Fruit fly (Drosophila melanogaster): Measurements from ENCODE around the gene RpL34a.
A peak's percentile ranks its signal among the peaks of the same experiment; 100 is the strongest.

Gene RpL34a

DNA sequence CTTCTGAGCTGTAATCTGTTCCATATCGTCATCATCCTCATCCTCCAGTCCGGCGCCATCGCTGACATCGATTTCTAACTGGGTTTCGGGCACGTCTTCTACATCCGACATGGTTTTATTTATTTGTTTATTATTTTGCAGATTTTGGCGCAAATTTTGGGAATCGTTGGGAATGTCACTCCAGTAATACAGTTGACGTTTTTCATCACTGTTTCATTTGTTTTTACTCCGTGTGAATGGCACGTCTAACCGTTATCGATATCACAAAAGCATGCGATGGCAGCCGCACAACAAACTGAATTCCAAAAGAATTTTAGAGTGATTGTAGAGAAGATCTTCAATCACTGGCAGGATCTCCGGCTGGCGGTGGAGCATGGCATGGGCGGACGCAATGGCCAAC, 2.7 kb downstream of the RpL34a start, which contains the start of the genes Sld5 and CG14543 (continued):
- no peak for TF ChIP-seq gsb-n (tag; optimal IDR thresholded peaks at IDR 0.05)
- TF ChIP-seq Dbx (GFP tag; IDR thresholded peaks at IDR 0.05) = peak; percentile 46; the same call in 1 of the 3 replicates
- peak; percentile 27; the same call in 1 of the 2 replicates for TF ChIP-seq amos (GFP tag; IDR thresholded peaks at IDR 0.05; ENCODE audit: partially characterized antibody)
- no peak for TF ChIP-seq CG4424 (GFP tag; optimal IDR thresholded peaks at IDR 0.05)
- TF ChIP-seq CG16815 (GFP tag; optimal IDR thresholded peaks at IDR 0.05) = no peak
- no peak for TF ChIP-seq Taf1 (GFP tag; IDR thresholded peaks at IDR 0.05)
- no peak for TF ChIP-seq CG12104 (GFP tag; optimal IDR thresholded peaks at IDR 0.05)
- TF ChIP-seq kni (GFP tag; optimal IDR thresholded peaks at IDR 0.05) = no peak
- TF ChIP-seq crp (GFP tag; optimal IDR thresholded peaks at IDR 0.05) = peak in 1 of 2 experiments; percentile 77
- no peak for TF ChIP-seq Hr78 (GFP tag; optimal IDR thresholded peaks at IDR 0.05)
- TF ChIP-seq HHEX (GFP tag; optimal IDR thresholded peaks at IDR 0.05) = no peak
- TF ChIP-seq CG1832 (GFP tag; optimal IDR thresholded peaks at IDR 0.05) = no peak
- TF ChIP-seq CG3838 (GFP tag; optimal IDR thresholded peaks at IDR 0.05) = no peak
- TF ChIP-seq NfI (GFP tag; optimal IDR thresholded peaks at IDR 0.05) = peak; percentile 38
- no peak for TF ChIP-seq CG31441 (GFP tag; IDR thresholded peaks at IDR 0.05)
- no peak for TF ChIP-seq CG9876 (GFP tag; optimal IDR thresholded peaks at IDR 0.05)
- TF ChIP-seq Hmx (GFP tag; optimal IDR thresholded peaks at IDR 0.05) = no peak
- TF ChIP-seq lab (GFP tag; optimal IDR thresholded peaks at IDR 0.05) = no peak
- no peak for TF ChIP-seq Poxn (GFP tag; IDR thresholded peaks at IDR 0.05)
- no peak for TF ChIP-seq CG11398 (GFP tag; optimal IDR thresholded peaks at IDR 0.05)
- no peak for TF ChIP-seq fd3F (GFP tag; optimal IDR thresholded peaks at IDR 0.05)
- no peak for TF ChIP-seq Elba2 (GFP tag; optimal IDR thresholded peaks at IDR 0.05)
- no peak for TF ChIP-seq CG8281 (tag; optimal IDR thresholded peaks at IDR 0.05)
- no peak for TF ChIP-seq CG7556 (GFP tag; optimal IDR thresholded peaks at IDR 0.05)
- no peak for TF ChIP-seq CG8290 (GFP tag; optimal IDR thresholded peaks at IDR 0.05)
- TF ChIP-seq CG8290 (tag; optimal IDR thresholded peaks at IDR 0.05) = peak in 1 of 2 experiments; percentile 36
- TF ChIP-seq sc (optimal IDR thresholded peaks at IDR 0.05) = no peak
- no peak for TF ChIP-seq sc (GFP tag; optimal IDR thresholded peaks at IDR 0.05)
- TF ChIP-seq Lhr (GFP tag; optimal IDR thresholded peaks at IDR 0.05) = no peak
- no peak for TF ChIP-seq Max (GFP tag; optimal IDR thresholded peaks at IDR 0.05)
- no peak for TF ChIP-seq sens (GFP tag)
- TF ChIP-seq CG4360 (GFP tag; IDR thresholded peaks at IDR 0.05) = no peak
- TF ChIP-seq tap (tag; optimal IDR thresholded peaks at IDR 0.05) = no peak
- TF ChIP-seq CG13296 (GFP tag; optimal IDR thresholded peaks at IDR 0.05) = no peak
- no peak for TF ChIP-seq CG4854 (GFP tag; optimal IDR thresholded peaks at IDR 0.05)
- no peak for TF ChIP-seq peb (GFP tag; IDR thresholded peaks at IDR 0.05)
- TF ChIP-seq mld (GFP tag; IDR thresholded peaks at IDR 0.05; ENCODE audit: partially characterized antibody) = 0 out of 3 replicates have a peak, but pooled peaks have one; percentile 9
- peak; percentile 14 for TF ChIP-seq CG2116 (GFP tag; optimal IDR thresholded peaks at IDR 0.05)
- TF ChIP-seq gcm2 (GFP tag; optimal IDR thresholded peaks at IDR 0.05) = no peak
- peak; percentile 20 for TF ChIP-seq CG17829 (tag; optimal IDR thresholded peaks at IDR 0.05)
- no peak for TF ChIP-seq gem (tag; optimal IDR thresholded peaks at IDR 0.05)
- TF ChIP-seq wek (GFP tag; optimal IDR thresholded peaks at IDR 0.05) = no peak
- no peak for TF ChIP-seq jing (GFP tag; optimal IDR thresholded peaks at IDR 0.05)
- TF ChIP-seq bigmax (GFP tag; optimal IDR thresholded peaks at IDR 0.05) = peak; percentile 35
- TF ChIP-seq crol (GFP tag; IDR thresholded peaks at IDR 0.05) = no peak
- no peak for TF ChIP-seq dmrt99B (tag; optimal IDR thresholded peaks at IDR 0.05)
- TF ChIP-seq CG6791 (GFP tag; IDR thresholded peaks at IDR 0.05; ENCODE audit: partially characterized antibody) = no peak
- no peak for TF ChIP-seq mirr (GFP tag; optimal IDR thresholded peaks at IDR 0.05)
- TF ChIP-seq ci (GFP tag; IDR thresholded peaks at IDR 0.05) = no peak
- no peak for TF ChIP-seq CG16863 (GFP tag; optimal IDR thresholded peaks at IDR 0.05)
- no peak for TF ChIP-seq dimm (GFP tag; IDR thresholded peaks at IDR 0.05)
